Worm (Caenorhabditis elegans) whole organism, mixed stage, embryonic: ENCODE data around the gene B0507.7.

ENCODE experiments used
- M03D4.4 ChIP-seq: sonication (generic microtip); optimal IDR thresholded peaks from 2 replicates; lab custom pipeline; 2017; ENCODE audit warnings: mild to moderate bottlenecking, missing genetic modification characterization, missing compliant biosample characterization
- bed-3 ChIP-seq: fragments of 200-800 bp; sonication (Bioruptor generic); optimal IDR thresholded peaks from 3 replicates; lab custom pipeline; 2018; ENCODE audit warnings: mild to moderate bottlenecking, missing genetic modification characterization, moderate library complexity, missing compliant biosample characterization
- ceh-39 ChIP-seq: fragments of 150-350 bp; optimal IDR thresholded peaks from 2 replicates; lab custom pipeline; 2014; ENCODE audit warnings: missing biosample characterization, missing genetic modification characterization
- ceh-43 ChIP-seq: fragments of 200-800 bp; sonication (Bioruptor generic); optimal IDR thresholded peaks from 2 replicates; lab custom pipeline; 2018; ENCODE audit warnings: mild to moderate bottlenecking, missing genetic modification characterization, moderate library complexity, missing compliant biosample characterization
- ceh-83 ChIP-seq: fragments of 200-800 bp; sonication (Bioruptor generic); optimal IDR thresholded peaks from 2 replicates; lab custom pipeline; 2018; ENCODE audit warnings: mild to moderate bottlenecking, missing genetic modification characterization, missing compliant biosample characterization
- ces-1 ChIP-seq: fragments of 150-350 bp; optimal IDR thresholded peaks from 2 replicates; lab custom pipeline; 2014; ENCODE audit warnings: missing biosample characterization, missing genetic modification reagents, missing genetic modification characterization
- cnd-1 ChIP-seq: fragments of 200-800 bp; sonication (Bioruptor generic); optimal IDR thresholded peaks from 2 replicates; lab custom pipeline; 2018; ENCODE audit warnings: mild to moderate bottlenecking, missing genetic modification characterization, missing compliant biosample characterization
- drap-1 ChIP-seq: fragments of 200-800 bp; sonication (Bioruptor generic); optimal IDR thresholded peaks from 3 replicates; lab custom pipeline; 2018; ENCODE audit warnings: mild to moderate bottlenecking, missing genetic modification characterization, missing compliant biosample characterization
- elt-1 ChIP-seq: sonication (generic microtip); optimal IDR thresholded peaks from 2 replicates; lab custom pipeline; 2017; ENCODE audit warnings: missing genetic modification characterization, mild to moderate bottlenecking, missing compliant biosample characterization, antibody characterized with exemption, moderate library complexity, borderline replicate concordance; ENCODE audit not compliant: insufficient read depth
- elt-3 ChIP-seq: fragments of 150-350 bp; optimal IDR thresholded peaks from 2 replicates; lab custom pipeline; 2014; ENCODE audit warnings: missing biosample characterization, missing genetic modification characterization
- hlh-1 ChIP-seq: fragments of 150-350 bp; optimal IDR thresholded peaks from 2 replicates; lab custom pipeline; 2014; ENCODE audit warnings: missing biosample characterization, missing genetic modification reagents, missing genetic modification characterization
- lin-13 ChIP-seq: fragments of 150-350 bp; optimal IDR thresholded peaks from 2 replicates; lab custom pipeline; 2014; ENCODE audit warnings: missing biosample characterization, missing genetic modification characterization
- lin-32 ChIP-seq: fragments of 200-800 bp; sonication (Bioruptor generic); optimal IDR thresholded peaks from 2 replicates; lab custom pipeline; 2018; ENCODE audit warnings: mild to moderate bottlenecking, missing genetic modification characterization, missing compliant biosample characterization
- lsy-2 ChIP-seq: fragments of 150-350 bp; optimal IDR thresholded peaks from 2 replicates; lab custom pipeline; 2014; ENCODE audit warnings: missing biosample characterization, missing genetic modification characterization
- mab-5 ChIP-seq: fragments of 150-350 bp; optimal IDR thresholded peaks from 2 replicates; lab custom pipeline; 2014; ENCODE audit warnings: missing biosample characterization, missing genetic modification characterization
- mls-2 ChIP-seq: sonication (generic microtip); optimal IDR thresholded peaks from 2 replicates; lab custom pipeline; 2016; ENCODE audit warnings: mild to moderate bottlenecking, missing genetic modification characterization, moderate library complexity, missing compliant biosample characterization
- nhr-12 ChIP-seq: fragments of 150-350 bp; optimal IDR thresholded peaks from 2 replicates; lab custom pipeline; 2014; ENCODE audit warnings: missing biosample characterization, missing genetic modification characterization
- nhr-237 ChIP-seq: fragments of 150-350 bp; optimal IDR thresholded peaks from 2 replicates; lab custom pipeline; 2014; ENCODE audit warnings: missing biosample characterization, missing genetic modification characterization
- nhr-28 ChIP-seq: fragments of 150-350 bp; optimal IDR thresholded peaks from 2 replicates; lab custom pipeline; 2014; ENCODE audit warnings: missing biosample characterization, missing genetic modification characterization
- nhr-76 ChIP-seq: sonication (generic microtip); optimal IDR thresholded peaks from 2 replicates; lab custom pipeline; 2017; ENCODE audit warnings: missing biosample characterization, missing genetic modification characterization
- pha-4 ChIP-seq: fragments of 150-350 bp; optimal IDR thresholded peaks from 2 replicates; lab custom pipeline; 2018; ENCODE audit warnings: missing biosample characterization, missing genetic modification reagents, missing genetic modification characterization
- sem-2 ChIP-seq: fragments of 200-800 bp; sonication (Bioruptor generic); optimal IDR thresholded peaks from 2 replicates; lab custom pipeline; 2018; ENCODE audit warnings: mild to moderate bottlenecking, missing genetic modification characterization, missing compliant biosample characterization
- snpc-4 ChIP-seq: fragments of 150-350 bp; optimal IDR thresholded peaks from 2 replicates; lab custom pipeline; 2014; ENCODE audit warnings: missing biosample characterization, missing genetic modification characterization
- sptf-1 ChIP-seq: sonication (generic microtip); optimal IDR thresholded peaks from 2 replicates; lab custom pipeline; 2017; ENCODE audit warnings: mild to moderate bottlenecking, missing genetic modification characterization, moderate library complexity, missing compliant biosample characterization
- tbx-8 ChIP-seq: fragments of 200-800 bp; sonication (Bioruptor generic); optimal IDR thresholded peaks from 2 replicates; lab custom pipeline; 2018; ENCODE audit warnings: mild to moderate bottlenecking, missing genetic modification characterization, moderate library complexity, missing compliant biosample characterization
- unc-120 ChIP-seq: sonication (generic microtip); optimal IDR thresholded peaks from 2 replicates; lab custom pipeline; 2017; ENCODE audit warnings: missing genetic modification characterization, missing compliant biosample characterization; ENCODE audit not compliant: poor library complexity, severe bottlenecking
- unc-39 ChIP-seq: fragments of 150-350 bp; optimal IDR thresholded peaks from 2 replicates; lab custom pipeline; 2014; ENCODE audit warnings: missing biosample characterization, missing genetic modification characterization
- unc-62 ChIP-seq: fragments of 150-350 bp; optimal IDR thresholded peaks from 2 replicates; lab custom pipeline; 2014; ENCODE audit warnings: missing biosample characterization, missing genetic modification reagents, missing genetic modification characterization
- zip-8 ChIP-seq: fragments of 150-350 bp; optimal IDR thresholded peaks from 2 replicates; lab custom pipeline; 2014; ENCODE audit warnings: missing biosample characterization, missing genetic modification characterization
- ztf-11 ChIP-seq: fragments of 150-350 bp; optimal IDR thresholded peaks from 2 replicates; lab custom pipeline; 2014; ENCODE audit warnings: missing biosample characterization, missing genetic modification characterization

The B0507.7 gene

DNA sequence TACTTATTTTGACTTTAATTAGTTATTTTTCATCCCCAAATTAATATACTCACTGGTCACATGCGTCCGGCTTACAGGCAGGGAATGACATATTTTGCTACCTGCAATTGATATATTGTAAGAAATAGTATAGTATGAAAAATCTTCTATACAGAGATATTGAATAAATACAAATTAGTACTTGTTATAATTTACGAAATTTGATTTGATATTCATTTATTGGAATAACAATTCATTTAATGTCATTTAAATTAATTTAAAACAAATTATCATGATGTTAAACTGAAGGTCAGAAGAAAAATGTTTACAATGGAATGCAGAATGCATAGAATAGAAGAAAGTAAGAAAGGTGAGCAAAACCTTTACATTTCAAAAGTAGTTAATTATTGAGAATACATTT is at the start of gene B0507.7:
B0507.7 (minus strand) TSS at position 101 of the 400 bp plus-strand sequence.
- TF ChIP-seq unc-39 (no peak), ceh-83 (no peak), lin-13 (no peak), tbx-8 (GFP tag; lab: Kevin White, UChicago) (no peak), nhr-76 (no peak), nhr-28 (tag; lab: Kevin White, UChicago) (no peak), mls-2 (no peak), M03D4.4 (tag; lab: Kevin White, UChicago) (no peak), elt-3 (tag; lab: Kevin White, UChicago) (no peak), ces-1 (no peak), bed-3 (GFP tag; lab: Kevin White, UChicago) (no peak), cnd-1 (no peak), mab-5 (no peak), ceh-39 (tag; lab: Kevin White, UChicago) (no peak), ceh-43 (GFP tag; lab: Kevin White, UChicago) (no peak)

- peak; percentile 95 for TF ChIP-seq ces-1
- TF ChIP-seq ztf-11 (tag; lab: Kevin White, UChicago), result no peak
Observed at ce11 chrV:8805047-8805446, 46.5 kb upstream of the B0507.7 start.

ce11 chrV:8802252-8802651 is 43.7 kb upstream of the B0507.7 start:
- peak; percentile 67 for TF ChIP-seq unc-120 (tag; lab: Kevin White, UChicago)
- peak; percentile 30 for TF ChIP-seq hlh-1
- peak; percentile 27 for TF ChIP-seq unc-62
- TF ChIP-seq unc-39, result no peak

- TF ChIP-seq snpc-4 (no peak), hlh-1 (no peak), ces-1 (no peak), lin-13 (no peak), nhr-76 (no peak), lsy-2 (tag; lab: Kevin White, UChicago) (no peak), elt-3 (tag; lab: Kevin White, UChicago) (no peak), drap-1 (GFP tag; lab: Kevin White, UChicago) (no peak), M03D4.4 (tag; lab: Kevin White, UChicago) (no peak), elt-1 (tag; lab: Kevin White, UChicago) (no peak), zip-8 (no peak), ztf-11 (tag; lab: Kevin White, UChicago) (no peak), cnd-1 (no peak), mab-5 (no peak), nhr-12 (tag; lab: Kevin White, UChicago) (no peak), ceh-39 (tag; lab: Kevin White, UChicago) (no peak), unc-62 (no peak), sem-2 (GFP tag; lab: Kevin White, UChicago) (no peak), sptf-1 (tag; lab: Kevin White, UChicago) (no peak), unc-120 (tag; lab: Kevin White, UChicago) (no peak)
Observed at ce11 chrV:8800978-8801559, 42.6 kb upstream of the B0507.7 start, which contains the start of gene magu-2. Gene magu-2, minus strand, starts transcription at chrV:8801028.

DNA sequence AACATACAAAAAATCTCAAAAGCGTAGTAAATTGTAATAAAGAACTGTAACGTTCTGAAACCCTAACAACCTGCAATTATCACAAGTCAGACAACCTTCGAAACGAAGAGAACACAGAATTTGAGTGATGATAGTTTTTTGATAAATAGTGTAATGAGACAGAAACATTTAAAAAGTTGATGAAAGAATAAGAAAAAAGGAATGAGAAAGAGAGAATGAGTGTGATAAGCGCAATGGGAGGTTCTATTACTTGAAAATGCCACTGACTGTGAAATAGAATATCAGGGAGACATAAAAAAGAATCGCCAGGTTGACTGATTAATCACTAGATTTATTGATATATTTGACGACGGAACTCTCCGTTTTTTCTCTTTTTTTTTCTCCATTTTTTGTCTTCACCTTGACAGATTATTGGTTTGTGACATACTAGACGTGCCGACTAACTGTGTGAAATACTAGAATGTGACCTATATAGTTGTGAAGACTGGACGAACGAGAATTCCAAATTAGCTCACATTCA is 40.8 kb upstream of the B0507.7 start:
- TF ChIP-seq ztf-11 (tag; lab: Kevin White, UChicago), result no peak
- TF ChIP-seq cnd-1, result no peak
- TF ChIP-seq tbx-8 (GFP tag; lab: Kevin White, UChicago), result no peak

ce11 chrV:8798470-8798869 is 40.0 kb upstream of the B0507.7 start:
- TF ChIP-seq elt-1 (tag; lab: Kevin White, UChicago) (no peak), cnd-1 (no peak), lin-13 (no peak), tbx-8 (GFP tag; lab: Kevin White, UChicago) (no peak), mab-5 (no peak), nhr-76 (no peak), nhr-237 (tag; lab: Kevin White, UChicago) (no peak), ztf-11 (tag; lab: Kevin White, UChicago) (no peak), nhr-12 (tag; lab: Kevin White, UChicago) (no peak), ceh-83 (no peak), pha-4 (tag; lab: Kevin White, UChicago) (no peak), ceh-39 (tag; lab: Kevin White, UChicago) (no peak), lin-32 (GFP tag; lab: Kevin White, UChicago) (no peak), drap-1 (GFP tag; lab: Kevin White, UChicago) (no peak)
